Fruit fly (Drosophila melanogaster) whole organism, embryonic: ENCODE measurements around the gene scyl.

Source experiments
- Ada2b ChIP-seq: fragments of 200-800 bp; sonication (Bioruptor generic); IDR thresholded peaks from 2 replicates; pipeline ENCODE4 v1.3.6; 2022; ENCODE audit warnings: missing biosample characterization, missing genetic modification characterization
- Bgb ChIP-seq: fragments of 200-800 bp; sonication (Bioruptor generic); IDR thresholded peaks from 2 replicates; pipeline ENCODE4 v1.3.6; 2022; ENCODE audit warnings: missing biosample characterization, missing genetic modification characterization; ENCODE audit not compliant: partially characterized antibody
- BtbVII ChIP-seq: fragments of 200-800 bp; sonication (Bioruptor generic); optimal IDR thresholded peaks from 3 replicates; lab custom pipeline; 2017; ENCODE audit warnings: missing biosample characterization, mild to moderate bottlenecking, missing genetic modification characterization
- CG10209 ChIP-seq: fragments of 200-800 bp; sonication (Bioruptor generic); optimal IDR thresholded peaks from 3 replicates; lab custom pipeline; 2017; ENCODE audit warnings: missing biosample characterization, mild to moderate bottlenecking, missing genetic modification characterization, missing genetic modification reagents
- CG10979 ChIP-seq: fragments of 200-800 bp; sonication (Bioruptor generic); optimal IDR thresholded peaks from 2 replicates; lab custom pipeline; 2018; ENCODE audit warnings: missing biosample characterization, mild to moderate bottlenecking, missing genetic modification characterization, moderate library complexity
- CG11696 ChIP-seq: fragments of 200-800 bp; sonication (Bioruptor generic); IDR thresholded peaks from 2 replicates; pipeline ENCODE4 v1.3.6; 2022; ENCODE audit warnings: missing biosample characterization, missing genetic modification characterization
- CG12744 ChIP-seq: fragments of 200-800 bp; sonication (Bioruptor generic); optimal IDR thresholded peaks from 2 replicates; lab custom pipeline; 2016; ENCODE audit warnings: missing biosample characterization, missing genetic modification characterization
- CG13287 ChIP-seq: fragments of 200-800 bp; sonication (Bioruptor generic); IDR thresholded peaks from 2 replicates; pipeline ENCODE4 v1.3.6; 2022; ENCODE audit warnings: missing biosample characterization, missing genetic modification characterization; ENCODE audit not compliant: partially characterized antibody
- CG13296 ChIP-seq: fragments of 200-800 bp; sonication (Bioruptor generic); optimal IDR thresholded peaks from 3 replicates; lab custom pipeline; 2018; ENCODE audit warnings: missing biosample characterization, mild to moderate bottlenecking, missing genetic modification characterization
- CG13624 ChIP-seq: fragments of 200-800 bp; sonication (Bioruptor generic); optimal IDR thresholded peaks from 2 replicates; lab custom pipeline; 2016; ENCODE audit warnings: missing biosample characterization, missing genetic modification characterization
- CG16779 ChIP-seq: fragments of 200-800 bp; sonication (Bioruptor generic); IDR thresholded peaks from 2 replicates; pipeline ENCODE4 v1.3.6; 2022; ENCODE audit warnings: missing biosample characterization, missing genetic modification characterization
- CG1792 ChIP-seq: fragments of 200-800 bp; sonication (Bioruptor generic); optimal IDR thresholded peaks from 2 replicates; lab custom pipeline; 2016; ENCODE audit warnings: missing biosample characterization, missing genetic modification characterization
- CG18262 ChIP-seq: fragments of 200-800 bp; optimal IDR thresholded peaks from 3 replicates; lab custom pipeline; 2019; ENCODE audit warnings: missing biosample characterization, mild to moderate bottlenecking, missing genetic modification characterization, moderate library complexity
- CG34224 ChIP-seq: fragments of 200-800 bp; sonication (Bioruptor generic); IDR thresholded peaks from 3 replicates; pipeline ENCODE4 v1.3.6; 2022; ENCODE audit warnings: missing biosample characterization, missing genetic modification characterization; ENCODE audit not compliant: partially characterized antibody
- CG34422 ChIP-seq: fragments of 200-800 bp; sonication (Bioruptor generic); IDR thresholded peaks from 3 replicates; pipeline ENCODE4 v1.3.6; 2022; ENCODE audit warnings: missing biosample characterization, missing genetic modification characterization
- CG4282 ChIP-seq: fragments of 200-800 bp; sonication (Bioruptor generic); optimal IDR thresholded peaks from 2 replicates; lab custom pipeline; 2016; ENCODE audit warnings: missing biosample characterization, missing genetic modification characterization
- CG6254 ChIP-seq: fragments of 200-800 bp; sonication (Bioruptor generic); optimal IDR thresholded peaks from 3 replicates; lab custom pipeline; 2017; ENCODE audit warnings: mild to moderate bottlenecking, missing biosample characterization, missing genetic modification reagents, missing genetic modification characterization
- CG6791 ChIP-seq: fragments of 200-800 bp; sonication (Bioruptor generic); IDR thresholded peaks from 3 replicates; pipeline ENCODE4 v1.3.6; 2022; ENCODE audit warnings: missing biosample characterization, missing genetic modification characterization; ENCODE audit not compliant: partially characterized antibody
- CG7556 ChIP-seq: fragments of 200-800 bp; sonication (Bioruptor generic); optimal IDR thresholded peaks from 2 replicates; lab custom pipeline; 2017; ENCODE audit warnings: missing biosample characterization, mild to moderate bottlenecking, missing genetic modification characterization
- CG7839 ChIP-seq: fragments of 200-800 bp; sonication (Bioruptor generic); optimal IDR thresholded peaks from 3 replicates; lab custom pipeline; 2018; ENCODE audit warnings: missing biosample characterization, mild to moderate bottlenecking, missing genetic modification characterization, moderate library complexity
- CG8290 ChIP-seq, 3 experiments: fragments of 200-800 bp; sonication (Bioruptor generic); optimal IDR thresholded peaks; 2 replicates each; lab custom pipeline; 2016 to 2019; ENCODE audit warnings: missing biosample characterization in 3 of 3, missing genetic modification characterization in 3 of 3, mild to moderate bottlenecking in 2 of 3, moderate library complexity in 1 of 3
- CG9215 ChIP-seq: fragments of 200-800 bp; sonication (Bioruptor generic); IDR thresholded peaks from 2 replicates; pipeline ENCODE4 v1.3.6; 2022; ENCODE audit warnings: missing biosample characterization, missing genetic modification characterization
- Dek ChIP-seq: fragments of 200-800 bp; sonication (Bioruptor generic); optimal IDR thresholded peaks from 3 replicates; lab custom pipeline; 2019; ENCODE audit warnings: missing biosample characterization, mild to moderate bottlenecking, missing genetic modification characterization, moderate library complexity
- Dll ChIP-seq: fragments of 200-800 bp; sonication (Bioruptor generic); IDR thresholded peaks from 4 replicates; pipeline ENCODE4 v1.3.6; 2022; ENCODE audit warnings: missing biosample characterization, missing genetic modification characterization; ENCODE audit not compliant: partially characterized antibody
- Ets65A ChIP-seq: fragments of 200-800 bp; sonication (Bioruptor generic); peaks from one replicate; lab custom pipeline; 2016; ENCODE audit warnings: missing biosample characterization, missing genetic modification characterization
- Mad ChIP-seq: fragments of 200-800 bp; sonication (Bioruptor generic); optimal IDR thresholded peaks from 2 replicates; lab custom pipeline; 2016; ENCODE audit warnings: missing biosample characterization, missing genetic modification characterization
- Max ChIP-seq: fragments of 200-800 bp; sonication (Bioruptor generic); optimal IDR thresholded peaks from 2 replicates; lab custom pipeline; 2016; ENCODE audit warnings: missing biosample characterization, mild to moderate bottlenecking, missing genetic modification characterization
- NFAT ChIP-seq: fragments of 200-800 bp; sonication (Bioruptor generic); IDR thresholded peaks from 2 replicates; pipeline ENCODE4 v1.3.6; 2022; ENCODE audit warnings: missing biosample characterization, missing genetic modification characterization
- Rfx ChIP-seq: fragments of 200-800 bp; sonication (Bioruptor generic); IDR thresholded peaks from 2 replicates; pipeline ENCODE4 v1.3.6; 2022; ENCODE audit warnings: missing biosample characterization, missing genetic modification characterization
- Vsx1 ChIP-seq: fragments of 200-800 bp; sonication (Bioruptor generic); optimal IDR thresholded peaks from 2 replicates; lab custom pipeline; 2017; ENCODE audit warnings: missing biosample characterization, mild to moderate bottlenecking, missing genetic modification characterization, missing genetic modification reagents
- Xrp1 ChIP-seq: fragments of 200-800 bp; sonication (Bioruptor generic); IDR thresholded peaks from 2 replicates; pipeline ENCODE4 v1.3.6; 2022; ENCODE audit warnings: missing biosample characterization, missing genetic modification characterization
- ac ChIP-seq: fragments of 200-800 bp; sonication (Bioruptor generic); optimal IDR thresholded peaks from 3 replicates; lab custom pipeline; 2017; ENCODE audit warnings: missing biosample characterization, mild to moderate bottlenecking, missing genetic modification characterization
- bigmax ChIP-seq: fragments of 200-800 bp; sonication (Bioruptor generic); optimal IDR thresholded peaks from 2 replicates; lab custom pipeline; 2018; ENCODE audit warnings: missing biosample characterization, mild to moderate bottlenecking, missing genetic modification characterization
- ci ChIP-seq: fragments of 200-800 bp; sonication (Bioruptor generic); IDR thresholded peaks from 3 replicates; pipeline ENCODE4 v1.3.6; 2022; ENCODE audit warnings: missing biosample characterization, missing genetic modification characterization
- corto ChIP-seq: fragments of 200-800 bp; sonication (Bioruptor generic); optimal IDR thresholded peaks from 2 replicates; lab custom pipeline; 2016; ENCODE audit warnings: missing biosample characterization, mild to moderate bottlenecking, missing genetic modification characterization, moderate library complexity
- cwo ChIP-seq: fragments of 200-800 bp; sonication (Bioruptor generic); optimal IDR thresholded peaks from 3 replicates; lab custom pipeline; 2017; ENCODE audit warnings: missing biosample characterization, missing genetic modification characterization, mild to moderate bottlenecking, moderate library complexity, missing genetic modification reagents
- dan ChIP-seq: fragments of 200-800 bp; sonication (Bioruptor generic); IDR thresholded peaks from 2 replicates; pipeline ENCODE4 v1.3.6; 2022; ENCODE audit warnings: missing biosample characterization, missing genetic modification characterization
- dimm ChIP-seq: fragments of 200-800 bp; sonication (Bioruptor generic); IDR thresholded peaks from 2 replicates; pipeline ENCODE4 v1.3.6; 2022; ENCODE audit warnings: missing biosample characterization, missing genetic modification characterization
- fd96Cb ChIP-seq: fragments of 200-800 bp; sonication (Bioruptor generic); optimal IDR thresholded peaks from 2 replicates; lab custom pipeline; 2018; ENCODE audit warnings: missing biosample characterization, mild to moderate bottlenecking, missing genetic modification characterization, moderate library complexity
- gem ChIP-seq: fragments of 200-800 bp; sonication (Bioruptor generic); optimal IDR thresholded peaks from 2 replicates; lab custom pipeline; 2019; ENCODE audit warnings: missing biosample characterization, mild to moderate bottlenecking, missing genetic modification characterization, moderate library complexity
- lab ChIP-seq: fragments of 200-800 bp; sonication (Bioruptor generic); optimal IDR thresholded peaks from 3 replicates; lab custom pipeline; 2017; ENCODE audit warnings: missing biosample characterization, missing genetic modification characterization, mild to moderate bottlenecking, moderate library complexity, missing genetic modification reagents
- mld ChIP-seq: fragments of 200-800 bp; sonication (Bioruptor generic); IDR thresholded peaks from 3 replicates; pipeline ENCODE4 v1.3.6; 2022; ENCODE audit warnings: missing biosample characterization, missing genetic modification characterization; ENCODE audit not compliant: partially characterized antibody
- nau ChIP-seq: fragments of 200-800 bp; sonication (Bioruptor generic); optimal IDR thresholded peaks from 3 replicates; lab custom pipeline; 2017; ENCODE audit warnings: missing biosample characterization, mild to moderate bottlenecking, missing genetic modification characterization, missing genetic modification reagents
- nerfin-2 ChIP-seq: fragments of 200-800 bp; sonication (Bioruptor generic); IDR thresholded peaks from 2 replicates; pipeline ENCODE4 v1.3.6; 2022; ENCODE audit warnings: missing biosample characterization, missing genetic modification characterization; ENCODE audit not compliant: partially characterized antibody
- row ChIP-seq: fragments of 200-800 bp; sonication (Bioruptor generic); IDR thresholded peaks from 3 replicates; pipeline ENCODE4 v1.3.6; 2022; ENCODE audit warnings: missing biosample characterization, missing genetic modification characterization
- tll ChIP-seq, 2 experiments: fragments of 200-800 bp in 1 of 2; fragments of >200 bp in 1 of 2; sonication (Bioruptor generic) in 1 of 2; optimal IDR thresholded peaks; 2 replicates each; lab custom pipeline; 2017 to 2019; ENCODE audit warnings: missing biosample characterization in 2 of 2, missing genetic modification characterization in 2 of 2, mild to moderate bottlenecking in 1 of 2, moderate library complexity in 1 of 2
- trem ChIP-seq: fragments of 200-800 bp; optimal IDR thresholded peaks from 3 replicates; lab custom pipeline; 2019; ENCODE audit warnings: missing biosample characterization, mild to moderate bottlenecking, missing genetic modification characterization, moderate library complexity
- z ChIP-seq: fragments of 200-800 bp; sonication (Bioruptor generic); IDR thresholded peaks from 3 replicates; pipeline ENCODE4 v1.3.6; 2022; ENCODE audit warnings: missing biosample characterization, missing genetic modification characterization

scyl gene

dm6 chr3L:11272243-11273012 is 20.3 kb downstream of the scyl start (continued):
- TF ChIP-seq CG13624 (GFP tag; lab: Kevin White, UChicago): no peak
- TF ChIP-seq nau (GFP tag; lab: Kevin White, UChicago): no peak
- TF ChIP-seq Max: no peak
- TF ChIP-seq row (GFP tag; lab: Robert Waterston, UW): 0 out of 3 replicates have a peak, but pooled peaks have one; percentile 23
- TF ChIP-seq dan (GFP tag; lab: Robert Waterston, UW): no peak
- no peak for TF ChIP-seq ac (GFP tag; lab: Kevin White, UChicago)
- TF ChIP-seq Bgb (GFP tag; lab: Robert Waterston, UW): no peak
- peak; percentile 65 for TF ChIP-seq CG18262 (tag; lab: Kevin White, UChicago)
- TF ChIP-seq mld (GFP tag; lab: Robert Waterston, UW): no peak
- TF ChIP-seq Rfx (GFP tag; lab: Robert Waterston, UW): no peak
- no peak for TF ChIP-seq dimm (GFP tag; lab: Robert Waterston, UW)
- TF ChIP-seq Dek (tag; lab: Kevin White, UChicago): peak; percentile 33
- peak; percentile 21 for TF ChIP-seq CG10979
- no peak for TF ChIP-seq CG10209 (GFP tag; lab: Kevin White, UChicago)
- TF ChIP-seq bigmax (GFP tag; lab: Kevin White, UChicago): no peak
- no peak for TF ChIP-seq Dll (GFP tag; lab: Robert Waterston, UW)
- no peak for TF ChIP-seq CG6791 (GFP tag; lab: Robert Waterston, UW)
- TF ChIP-seq nerfin-2 (GFP tag; lab: Robert Waterston, UW): no peak
- no peak for TF ChIP-seq Ada2b
- no peak for TF ChIP-seq CG9215 (GFP tag; lab: Robert Waterston, UW)
- TF ChIP-seq CG4282 (GFP tag; lab: Kevin White, UChicago): no peak
- TF ChIP-seq Xrp1 (GFP tag; lab: Robert Waterston, UW): no peak
- TF ChIP-seq NFAT (GFP tag; lab: Robert Waterston, UW): 0 out of 2 replicates have a peak, but pooled peaks have one; percentile 12
- TF ChIP-seq CG6254 (GFP tag; lab: Kevin White, UChicago): no peak
- TF ChIP-seq lab (GFP tag; lab: Kevin White, UChicago): peak; percentile 4
- peak; percentile 52; the same call in 1 of the 3 replicates for TF ChIP-seq ci
- peak; percentile 26 for TF ChIP-seq cwo (GFP tag; lab: Kevin White, UChicago)
- no peak for TF ChIP-seq CG1792
- TF ChIP-seq BtbVII (GFP tag; lab: Kevin White, UChicago): no peak
- no peak for TF ChIP-seq Vsx1
- TF ChIP-seq CG13296 (GFP tag; lab: Kevin White, UChicago): peak; percentile 13
- no peak for TF ChIP-seq fd96Cb
- TF ChIP-seq Ets65A: no peak
- no peak for TF ChIP-seq tll (GFP tag; optimal IDR thresholded peaks at IDR 0.05; lab: Kevin White, UChicago)
- TF ChIP-seq CG34422: 0 out of 3 replicates have a peak, but pooled peaks have one; percentile 15
- TF ChIP-seq CG13287 (GFP tag; lab: Robert Waterston, UW): no peak
- peak; percentile 18 for TF ChIP-seq CG7556 (GFP tag; lab: Kevin White, UChicago)
- peak; percentile 61 for TF ChIP-seq gem (tag; lab: Kevin White, UChicago)
- peak; percentile 59 for TF ChIP-seq CG11696 (GFP tag; lab: Robert Waterston, UW)
- peak; percentile 66 for TF ChIP-seq CG7839 (tag; lab: Kevin White, UChicago)
- no peak for TF ChIP-seq Mad (GFP tag; lab: Kevin White, UChicago)
- TF ChIP-seq trem (tag; lab: Kevin White, UChicago): no peak
- TF ChIP-seq corto: no peak
- peak; percentile 55; the same call in 1 of the 2 replicates for TF ChIP-seq CG16779 (GFP tag; lab: Robert Waterston, UW)
- TF ChIP-seq CG34224: no peak
- TF ChIP-seq CG8290 (GFP tag; optimal IDR thresholded peaks at IDR 0.05; lab: Kevin White, UChicago): no peak
- TF ChIP-seq CG8290 (tag; optimal IDR thresholded peaks at IDR 0.05; lab: Kevin White, UChicago): peak in 1 of 2 experiments; percentile 55
- TF ChIP-seq CG12744 (GFP tag; lab: Kevin White, UChicago): no peak
- TF ChIP-seq z (GFP tag; lab: Robert Waterston, UW): no peak
